Fruit fly (Drosophila melanogaster) whole organism: ENCODE results near the gene DnaJ-H.

ENCODE experiments used
- CG8478 ChIP-seq: fragments of >200 bp; optimal IDR thresholded peaks from 2 replicates; lab custom pipeline; 2018; ENCODE audit warnings: inconsistent platforms
- Dll ChIP-seq: fragments of >200 bp; optimal IDR thresholded peaks from 2 replicates; lab custom pipeline; 2017
- EcR ChIP-seq, 2 experiments: fragments of >200 bp; optimal IDR thresholded peaks; 2 replicates each; lab custom pipeline; 2017; ENCODE audit warnings: missing biosample characterization in 2 of 2, missing genetic modification characterization in 2 of 2, missing genetic modification reagents in 2 of 2
- pan ChIP-seq: fragments of >200 bp; optimal IDR thresholded peaks from 2 replicates; lab custom pipeline; 2017
- psq ChIP-seq: fragments of >200 bp; optimal IDR thresholded peaks from 2 replicates; lab custom pipeline; 2017
- usp ChIP-seq: fragments of >200 bp; optimal IDR thresholded peaks from 2 replicates; lab custom pipeline; 2017; ENCODE audit warnings: missing biosample characterization, missing genetic modification characterization, mixed read lengths

The DnaJ-H gene

dm6 chr2L:13191052-13191678 lies 25.3 kb upstream of the DnaJ-H start:
- TF ChIP-seq usp (no peak), pan (no peak), Dll (lab: Kevin White, UChicago) (no peak), psq (lab: Kevin White, UChicago) (no peak), CG8478 (lab: Kevin White, UChicago) (no peak), EcR (GFP tag; optimal IDR thresholded peaks at IDR 0.05; lab: Kevin White, UChicago) (no peak)

- TF ChIP-seq CG8478 (lab: Kevin White, UChicago) (no peak), EcR (GFP tag; optimal IDR thresholded peaks at IDR 0.05; lab: Kevin White, UChicago) (no peak), usp (no peak), psq (lab: Kevin White, UChicago) (no peak)
Observed at dm6 chr2L:13190534-13190933, 24.7 kb upstream of the DnaJ-H start.

DNA sequence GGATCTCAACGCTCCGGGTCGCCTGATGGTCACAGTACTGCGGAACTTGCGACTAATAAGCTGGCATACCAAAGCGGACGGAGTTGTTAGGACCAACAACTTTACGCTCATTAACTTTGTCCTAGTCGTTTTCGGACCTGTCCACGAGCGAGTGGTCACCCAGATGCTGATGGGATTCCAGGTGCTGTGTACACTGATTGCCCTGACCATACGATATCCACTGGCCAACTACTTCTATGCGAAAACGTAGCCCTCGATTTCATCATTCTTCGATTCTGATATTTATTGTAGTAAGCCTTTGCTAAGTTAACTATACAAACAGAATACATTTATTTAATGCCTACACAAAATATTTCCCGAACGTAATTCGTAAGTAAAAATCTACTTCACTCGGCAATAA lies 17.3 kb upstream of the DnaJ-H start, which contains the start of gene Rsph1:
Gene Rsph1 (plus strand): TSS at position 301 of the 400 bp plus-strand sequence.
- TF ChIP-seq psq (lab: Kevin White, UChicago) (no peak), CG8478 (lab: Kevin White, UChicago) (no peak), usp (no peak), pan (no peak), EcR (GFP tag; optimal IDR thresholded peaks at IDR 0.05; lab: Kevin White, UChicago) (no peak), Dll (lab: Kevin White, UChicago) (no peak)

- TF ChIP-seq CG8478 (lab: Kevin White, UChicago) (no peak), pan (no peak), psq (lab: Kevin White, UChicago) (no peak), Dll (lab: Kevin White, UChicago) (no peak), usp (no peak), EcR (GFP tag; optimal IDR thresholded peaks at IDR 0.05; lab: Kevin White, UChicago) (no peak)
Observed at dm6 chr2L:13182415-13182814, 16.5 kb upstream of the DnaJ-H start, which contains the start of gene Mgat3. Gene Mgat3, minus strand, starts transcription at chr2L:13182596.

DNA sequence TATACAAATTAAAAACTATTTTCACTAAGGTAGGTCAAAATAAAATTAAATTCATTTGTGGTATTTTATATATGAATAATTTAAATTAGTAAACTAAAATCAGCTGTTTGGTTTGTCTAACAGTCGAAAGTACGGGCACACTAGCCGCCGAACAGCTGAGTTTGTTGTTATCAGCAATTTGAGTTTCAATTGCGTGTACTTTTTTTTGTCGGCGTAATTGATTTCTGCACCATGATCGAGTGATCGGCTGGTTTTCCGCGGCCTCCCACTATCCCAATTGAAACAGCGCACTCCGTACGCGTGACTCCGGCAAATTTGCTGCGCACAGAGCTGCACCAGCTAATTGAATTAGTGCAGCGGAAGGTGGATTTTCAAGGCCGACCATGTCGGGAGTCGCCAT lies 13.2 kb upstream of the DnaJ-H start, which contains the start of gene Alg7:
Gene Alg7 (plus strand): TSS at position 153 of the 400 bp plus-strand sequence.
- TF ChIP-seq usp = no peak
- no peak for TF ChIP-seq CG8478 (lab: Kevin White, UChicago)

- TF ChIP-seq usp (no peak), psq (lab: Kevin White, UChicago) (no peak), EcR (GFP tag; optimal IDR thresholded peaks at IDR 0.05; lab: Kevin White, UChicago) (no peak), Dll (lab: Kevin White, UChicago) (no peak), CG8478 (lab: Kevin White, UChicago) (no peak), pan (no peak)
Observed at dm6 chr2L:13176701-13177249, 10.9 kb upstream of the DnaJ-H start, which contains the start of the genes Sfmbt and CG5439. Gene Sfmbt, minus strand, starts transcription at chr2L:13176785. Gene CG5439, plus strand, starts transcription at chr2L:13177150.

dm6 chr2L:13176123-13176522 lies 10.3 kb upstream of the DnaJ-H start, which contains the start of gene CG43925:
Gene CG43925, plus strand, starts transcription at chr2L:13176423.
- TF ChIP-seq psq (lab: Kevin White, UChicago) = no peak
- TF ChIP-seq pan = no peak
- no peak for TF ChIP-seq EcR (GFP tag; optimal IDR thresholded peaks at IDR 0.05; lab: Kevin White, UChicago)
- no peak for TF ChIP-seq CG8478 (lab: Kevin White, UChicago)
- TF ChIP-seq usp = no peak
- TF ChIP-seq Dll (lab: Kevin White, UChicago) = no peak

DNA sequence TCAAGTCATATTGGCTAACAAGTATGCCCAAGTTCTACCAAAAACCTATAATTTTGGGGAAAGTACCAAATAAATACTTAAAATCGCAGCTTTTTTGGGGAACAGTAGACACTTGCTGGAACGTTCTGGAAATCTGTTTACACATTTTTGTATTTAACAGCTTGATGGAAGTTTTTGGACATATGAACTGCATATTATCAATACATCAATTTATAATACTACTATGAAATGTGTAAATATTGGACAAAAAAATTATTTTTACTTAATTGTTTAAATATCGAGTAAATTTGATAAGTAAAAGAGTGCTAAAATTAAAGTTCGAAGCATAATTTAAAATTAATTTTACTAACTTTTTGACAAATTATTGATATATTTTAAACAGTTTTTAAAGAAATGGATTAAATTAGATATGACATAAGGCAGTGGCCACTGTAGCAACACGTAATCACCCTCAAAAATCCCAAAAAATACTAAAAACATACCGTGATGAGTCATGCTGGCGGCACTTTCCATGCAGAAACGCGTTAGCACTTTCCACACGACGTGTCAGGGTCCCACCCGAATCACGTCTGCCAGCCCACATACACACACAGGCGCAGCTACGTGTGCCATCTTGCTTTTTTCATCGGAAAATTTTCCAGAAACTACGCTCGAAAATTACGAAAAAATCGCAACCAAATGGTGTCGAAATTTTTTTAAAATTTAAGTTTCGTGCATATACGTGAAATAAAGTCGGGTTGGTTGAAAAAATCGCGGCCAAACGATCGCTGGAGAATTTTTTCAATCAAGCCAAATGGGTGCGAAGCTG lies 674 bp downstream of the DnaJ-H start, which contains the start of gene Sirt1:
Gene Sirt1 (plus strand): TSS at position 571 of the 808 bp plus-strand sequence.
- no peak for TF ChIP-seq usp
- no peak for TF ChIP-seq Dll (lab: Kevin White, UChicago)
- no peak for TF ChIP-seq CG8478 (lab: Kevin White, UChicago)
- TF ChIP-seq pan = no peak
- TF ChIP-seq psq (lab: Kevin White, UChicago) = no peak
- no peak for TF ChIP-seq EcR (GFP tag; optimal IDR thresholded peaks at IDR 0.05; lab: Kevin White, UChicago)

- TF ChIP-seq psq (lab: Kevin White, UChicago) (no peak), Dll (lab: Kevin White, UChicago) (no peak)
Observed at dm6 chr2L:13160227-13160626, 5.6 kb downstream of the DnaJ-H start, which contains the start of gene kmg. Gene kmg, plus strand, starts transcription at chr2L:13160527.

dm6 chr2L:13158510-13158909 lies 7.4 kb downstream of the DnaJ-H start, which contains the start of gene Pk34A:
Gene Pk34A, plus strand, starts transcription at chr2L:13158810.
- TF ChIP-seq usp (no peak), Dll (lab: Kevin White, UChicago) (no peak)

- TF ChIP-seq usp (no peak), Dll (lab: Kevin White, UChicago) (no peak), psq (lab: Kevin White, UChicago) (no peak), EcR (GFP tag; optimal IDR thresholded peaks at IDR 0.05; lab: Kevin White, UChicago) (no peak), CG8478 (lab: Kevin White, UChicago) (no peak)
Observed at dm6 chr2L:13157903-13158302, 8.0 kb downstream of the DnaJ-H start.

DNA sequence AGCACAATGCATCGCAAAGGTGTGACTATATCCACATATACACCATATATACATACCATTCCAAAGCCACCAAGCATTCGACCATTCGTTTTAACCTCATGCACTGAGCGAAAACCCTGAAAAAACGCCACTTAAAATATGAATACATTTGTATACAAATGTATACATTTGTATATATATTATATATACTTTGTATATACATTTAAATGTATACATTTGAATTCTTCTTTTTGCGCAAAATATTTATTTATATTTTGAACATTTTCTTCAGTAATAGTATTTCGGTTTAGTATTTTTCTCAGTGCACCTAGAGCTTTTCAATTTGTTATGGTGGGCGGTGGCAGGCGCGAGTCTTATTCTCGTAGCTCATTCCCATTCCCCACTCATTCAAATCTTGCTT lies 9.5 kb downstream of the DnaJ-H start:
- no peak for TF ChIP-seq usp
- no peak for TF ChIP-seq Dll (lab: Kevin White, UChicago)
- TF ChIP-seq CG8478 (lab: Kevin White, UChicago) = no peak
- no peak for TF ChIP-seq pan
- no peak for TF ChIP-seq EcR (GFP tag; optimal IDR thresholded peaks at IDR 0.05; lab: Kevin White, UChicago)
- no peak for TF ChIP-seq psq (lab: Kevin White, UChicago)
